Worm (Caenorhabditis elegans) whole organism, young adult: Measurements from ENCODE around the gene F55C9.6.
"Not testable (repeated sequence)": the region's sequence is repeated elsewhere in the genome, so short reads cannot be mapped to it uniquely, and the experiment has no call there.

ENCODE experiments used
- C17E4.6 ChIP-seq: fragments of 200-800 bp; sonication (Bioruptor generic); IDR thresholded peaks from 2 replicates; pipeline ENCODE4 v1.3.6; 2022; ENCODE audit warnings: missing genetic modification reagents, missing genetic modification characterization, missing compliant biosample characterization
- F10E7.11 ChIP-seq: sonication (generic microtip); optimal IDR thresholded peaks from 2 replicates; lab custom pipeline; 2017; ENCODE audit warnings: mild to moderate bottlenecking, missing genetic modification characterization, moderate library complexity, missing compliant biosample characterization
- F22D6.2 ChIP-seq: sonication (generic microtip); optimal IDR thresholded peaks from 2 replicates; lab custom pipeline; 2016; ENCODE audit warnings: mild to moderate bottlenecking, missing genetic modification characterization, missing compliant biosample characterization
- F52B5.7 ChIP-seq: sonication (generic microtip); optimal IDR thresholded peaks from 2 replicates; lab custom pipeline; 2016; ENCODE audit warnings: mild to moderate bottlenecking, missing genetic modification characterization, missing compliant biosample characterization
- F55B11.4 ChIP-seq: sonication (generic microtip); optimal IDR thresholded peaks from 2 replicates; lab custom pipeline; 2016; ENCODE audit warnings: missing compliant biosample characterization, missing genetic modification characterization, borderline replicate concordance; ENCODE audit not compliant: insufficient read depth
- F57C9.4 ChIP-seq: sonication (generic microtip); optimal IDR thresholded peaks from 2 replicates; lab custom pipeline; 2017; ENCODE audit warnings: mild to moderate bottlenecking, missing genetic modification characterization, missing compliant biosample characterization
- Y56A3A.18 ChIP-seq: fragments of 200-800 bp; sonication (Bioruptor generic); IDR thresholded peaks from 2 replicates; pipeline ENCODE4 v1.3.6; 2022; ENCODE audit warnings: missing genetic modification reagents, missing genetic modification characterization, missing compliant biosample characterization
- aptf-2 ChIP-seq: fragments of 200-800 bp; sonication (Bioruptor generic); conservative IDR thresholded peaks from 2 replicates; pipeline ENCODE4 v1.3.6; 2022; ENCODE audit warnings: missing genetic modification reagents, missing genetic modification characterization, missing compliant biosample characterization
- attf-3 ChIP-seq: fragments of 200-800 bp; sonication (Bioruptor generic); conservative IDR thresholded peaks from 2 replicates; pipeline ENCODE4 v1.3.6; 2022; ENCODE audit warnings: missing genetic modification reagents, missing genetic modification characterization, missing compliant biosample characterization
- attf-5 ChIP-seq: fragments of 200-800 bp; sonication (Bioruptor generic); optimal IDR thresholded peaks from 2 replicates; lab custom pipeline; 2018; ENCODE audit warnings: mild to moderate bottlenecking, missing genetic modification characterization, missing compliant biosample characterization
- bed-2 ChIP-seq: fragments of 200-800 bp; sonication (Bioruptor generic); IDR thresholded peaks from 2 replicates; pipeline ENCODE4 v1.3.6; 2022; ENCODE audit warnings: missing genetic modification reagents, missing genetic modification characterization, missing compliant biosample characterization
- ccch-3 ChIP-seq: fragments of 200-800 bp; sonication (Bioruptor generic); optimal IDR thresholded peaks from 2 replicates; lab custom pipeline; 2018; ENCODE audit warnings: mild to moderate bottlenecking, missing genetic modification characterization, missing compliant biosample characterization
- chd-7 ChIP-seq: sonication (generic microtip); optimal IDR thresholded peaks from 2 replicates; lab custom pipeline; 2016; ENCODE audit warnings: mild to moderate bottlenecking, missing genetic modification characterization, moderate library complexity, missing compliant biosample characterization
- dox-1 ChIP-seq: fragments of 200-800 bp; sonication (Bioruptor generic); IDR thresholded peaks from 2 replicates; pipeline ENCODE4 v1.3.6; 2022; ENCODE audit warnings: missing genetic modification reagents, missing genetic modification characterization, missing compliant biosample characterization
- ekl-4 ChIP-seq: fragments of 200-800 bp; sonication (Bioruptor generic); IDR thresholded peaks from 2 replicates; pipeline ENCODE4 v1.3.6; 2022; ENCODE audit warnings: missing genetic modification reagents, missing genetic modification characterization, missing compliant biosample characterization
- ets-4 ChIP-seq: fragments of 200-800 bp; sonication (Bioruptor generic); optimal IDR thresholded peaks from 2 replicates; lab custom pipeline; 2018; ENCODE audit warnings: mild to moderate bottlenecking, missing genetic modification characterization, missing compliant biosample characterization
- gei-17 ChIP-seq: fragments of 200-800 bp; sonication (Bioruptor generic); optimal IDR thresholded peaks from 2 replicates; lab custom pipeline; 2018; ENCODE audit warnings: mild to moderate bottlenecking, missing genetic modification characterization, missing compliant biosample characterization
- hsf-1 ChIP-seq: fragments of 200-800 bp; sonication (Bioruptor generic); IDR thresholded peaks from 2 replicates; pipeline ENCODE4 v1.3.6; 2022; ENCODE audit warnings: missing genetic modification reagents, missing genetic modification characterization, missing compliant biosample characterization
- lsl-1 ChIP-seq: fragments of 200-800 bp; sonication (Bioruptor generic); optimal IDR thresholded peaks from 2 replicates; lab custom pipeline; 2018; ENCODE audit warnings: mild to moderate bottlenecking, missing genetic modification characterization, moderate library complexity, missing compliant biosample characterization
- madf-8 ChIP-seq: fragments of 200-800 bp; sonication (Bioruptor generic); conservative IDR thresholded peaks from 2 replicates; pipeline ENCODE4 v1.3.6; 2022; ENCODE audit warnings: missing genetic modification reagents, missing genetic modification characterization, missing compliant biosample characterization
- mes-4 ChIP-seq: sonication (generic microtip); optimal IDR thresholded peaks from 2 replicates; lab custom pipeline; 2016; ENCODE audit warnings: missing genotype, missing genetic modification characterization, missing compliant biosample characterization
- nhr-120 ChIP-seq: fragments of 200-800 bp; sonication (Bioruptor generic); IDR thresholded peaks from 2 replicates; pipeline ENCODE4 v1.3.6; 2022; ENCODE audit warnings: missing genetic modification characterization, missing compliant biosample characterization
- nhr-80 ChIP-seq: sonication (generic microtip); optimal IDR thresholded peaks from 2 replicates; lab custom pipeline; 2016; ENCODE audit warnings: missing genetic modification characterization, missing compliant biosample characterization
- nhr-90 ChIP-seq: sonication (generic microtip); optimal IDR thresholded peaks from 2 replicates; lab custom pipeline; 2016; ENCODE audit warnings: missing genotype, mild to moderate bottlenecking, missing genetic modification characterization, missing compliant biosample characterization
- rcor-1 ChIP-seq: fragments of 200-800 bp; sonication (Bioruptor generic); IDR thresholded peaks from 2 replicates; pipeline ENCODE4 v1.3.6; 2022; ENCODE audit warnings: missing genetic modification reagents, missing genetic modification characterization, missing compliant biosample characterization
- rec-8 ChIP-seq, 2 experiments: sonication (generic microtip); optimal IDR thresholded peaks; 2 replicates each; lab custom pipeline; 2016; ENCODE audit warnings: mild to moderate bottlenecking in 2 of 2, missing genetic modification characterization in 2 of 2, missing genetic modification reagents in 2 of 2, missing genotype in 2 of 2, missing biosample characterization in 1 of 2, missing compliant biosample characterization in 1 of 2, moderate library complexity in 1 of 2
- sea-2 ChIP-seq: fragments of 200-800 bp; sonication (Bioruptor generic); IDR thresholded peaks from 2 replicates; pipeline ENCODE4 v1.3.6; 2022; ENCODE audit warnings: missing genetic modification characterization, missing compliant biosample characterization
- snpc-4 ChIP-seq, 5 experiments: fragments of 150-350 bp in 1 of 5; sonication (generic microtip) in 4 of 5; optimal IDR thresholded peaks; 2 replicates each; lab custom pipeline; 2014 to 2018; ENCODE audit warnings: missing genetic modification characterization in 5 of 5, missing biosample characterization in 3 of 5, antibody characterized with exemption in 2 of 5, mild to moderate bottlenecking in 2 of 5, missing compliant biosample characterization in 2 of 5, missing genotype in 2 of 5, moderate library complexity in 2 of 5, missing genetic modification reagents in 1 of 5
- somi-1 ChIP-seq: fragments of 200-800 bp; sonication (Bioruptor generic); optimal IDR thresholded peaks from 2 replicates; lab custom pipeline; 2018; ENCODE audit warnings: mild to moderate bottlenecking, missing genetic modification characterization, missing compliant biosample characterization
- xnd-1 ChIP-seq: sonication (generic microtip); optimal IDR thresholded peaks from 2 replicates; lab custom pipeline; 2016; ENCODE audit warnings: missing genotype, missing genetic modification reagents, missing genetic modification characterization, missing compliant biosample characterization
- ztf-26 ChIP-seq: sonication (generic microtip); optimal IDR thresholded peaks from 2 replicates; lab custom pipeline; 2017; ENCODE audit warnings: missing genetic modification characterization, missing compliant biosample characterization
- ztf-28 ChIP-seq: fragments of 200-800 bp; sonication (Bioruptor generic); IDR thresholded peaks from 2 replicates; pipeline ENCODE4 v1.3.6; 2022; ENCODE audit warnings: missing genetic modification reagents, missing genetic modification characterization, missing compliant biosample characterization

The F55C9.6 gene

DNA sequence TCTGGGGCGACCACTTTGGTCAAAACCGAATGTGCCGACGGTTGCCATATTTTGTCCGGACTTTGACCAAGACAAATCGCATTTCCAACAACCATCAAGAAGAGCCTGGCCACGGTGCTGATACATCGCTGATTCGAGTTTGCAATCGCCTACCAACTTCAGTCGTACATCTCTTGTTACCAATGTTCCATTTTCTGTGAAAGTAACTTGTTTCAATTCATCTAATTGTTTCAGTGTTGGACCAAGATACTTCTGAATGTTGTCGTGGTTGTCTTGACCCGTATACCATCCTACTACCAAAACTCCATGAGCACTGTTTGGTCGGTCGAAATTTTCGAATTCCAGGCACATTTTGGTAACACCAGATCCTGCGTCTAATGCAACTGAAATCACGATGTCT, 28.8 kb upstream of the F55C9.6 start:
- no peak for TF ChIP-seq snpc-4 (GFP tag; optimal IDR thresholded peaks at IDR 0.05; lab: Kevin White, UChicago)
- TF ChIP-seq snpc-4 (tag; optimal IDR thresholded peaks at IDR 0.05; lab: Kevin White, UChicago), result no peak
- no peak for TF ChIP-seq xnd-1 (tag; lab: Kevin White, UChicago)

DNA sequence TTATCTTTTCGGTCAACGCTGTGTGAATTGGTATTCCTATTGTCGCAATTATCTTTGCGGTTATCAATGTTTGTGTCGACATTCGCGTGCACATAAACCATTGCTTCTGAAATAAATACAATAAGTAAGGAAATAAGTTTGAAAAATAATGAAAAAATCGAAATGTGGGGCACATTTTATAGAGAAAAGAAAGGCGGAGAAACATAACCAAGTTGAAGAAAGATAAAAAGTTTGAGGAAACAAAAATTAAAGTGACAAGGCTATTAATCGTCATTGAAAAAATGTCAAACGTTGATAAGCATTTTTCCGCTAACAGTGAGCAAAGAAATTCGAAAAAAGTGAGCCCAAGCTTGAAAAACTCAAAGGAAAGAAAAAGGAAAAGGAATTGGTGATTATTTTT, 25.8 kb upstream of the F55C9.6 start, which contains the start of gene C43D7.4:
TSS of gene C43D7.4 (minus strand) at position 101 of the 400 bp plus-strand sequence.
- TF ChIP-seq gei-17 (GFP tag; lab: Kevin White, UChicago), result no peak
- no peak for TF ChIP-seq Y56A3A.18
- TF ChIP-seq ccch-3 (GFP tag; lab: Kevin White, UChicago), result no peak
- TF ChIP-seq nhr-120 (GFP tag; lab: Robert Waterston, UW), result no peak
- no peak for TF ChIP-seq ztf-28 (GFP tag; lab: Robert Waterston, UW)
- no peak for TF ChIP-seq F52B5.7
- no peak for TF ChIP-seq somi-1
- no peak for TF ChIP-seq C17E4.6 (GFP tag; lab: Robert Waterston, UW)
- TF ChIP-seq F10E7.11, result no peak

DNA sequence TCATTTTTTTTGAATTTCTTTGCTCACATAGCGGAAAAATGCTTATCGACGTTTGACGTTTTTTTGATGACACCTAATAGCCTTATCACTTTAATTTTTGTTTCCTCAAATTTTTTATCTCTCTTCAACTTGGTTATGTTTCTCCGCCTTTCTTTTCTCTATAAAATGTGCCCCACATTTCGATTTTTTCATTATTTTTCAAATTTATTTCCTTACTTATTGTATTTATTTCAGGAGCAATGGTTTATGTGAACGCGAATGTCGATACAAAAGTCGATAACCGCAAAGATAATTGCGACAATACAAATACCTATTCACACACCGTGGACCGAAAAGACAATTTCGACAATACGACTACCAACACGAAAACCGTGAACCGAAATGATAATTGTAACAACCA, 23.8 kb upstream of the F55C9.6 start, which contains the start of gene sdz-6:
TSS of gene sdz-6 (plus strand) at position 229 of the 400 bp plus-strand sequence.
- TF ChIP-seq ztf-26 (tag; lab: Kevin White, UChicago), result no peak
- TF ChIP-seq chd-7, result no peak
- no peak for TF ChIP-seq attf-5 (GFP tag; lab: Kevin White, UChicago)

DNA sequence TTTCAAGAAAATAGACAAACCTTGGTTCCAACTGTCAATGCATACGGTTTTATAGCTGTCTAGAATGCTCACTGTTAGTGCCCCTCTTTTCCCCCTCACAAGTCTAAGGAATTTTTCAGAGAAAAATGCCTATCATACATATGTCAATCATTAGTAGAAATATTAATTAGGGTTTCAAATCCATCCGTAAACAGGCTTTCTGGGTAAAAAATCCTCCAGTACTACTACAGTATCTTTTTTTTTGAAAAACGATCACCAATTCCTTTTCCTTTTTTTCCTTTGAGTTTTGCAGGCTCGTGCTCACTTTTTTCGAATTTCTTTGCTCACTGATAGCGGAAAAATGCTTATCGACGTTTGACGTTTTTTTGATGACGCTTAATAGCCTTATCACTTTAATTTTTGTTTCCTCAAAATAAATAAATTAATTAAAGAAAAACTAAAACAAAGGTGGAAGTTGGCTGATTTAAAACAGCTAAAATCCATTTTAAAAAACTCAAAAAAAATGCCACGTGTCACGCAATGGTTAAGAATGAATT, 22.9 kb upstream of the F55C9.6 start, which contains the start of gene C43D7.7:
TSS of gene C43D7.7 (minus strand) at position 51 of the 536 bp plus-strand sequence.
- peak; percentile 36 for TF ChIP-seq nhr-80
- no peak for TF ChIP-seq chd-7
- no peak for TF ChIP-seq F57C9.4 (tag; lab: Kevin White, UChicago)
- no peak for TF ChIP-seq mes-4 (tag; lab: Kevin White, UChicago)
- no peak for TF ChIP-seq rec-8 (tag; optimal IDR thresholded peaks at IDR 0.05; lab: Kevin White, UChicago)
- no peak for TF ChIP-seq madf-8 (GFP tag; lab: Robert Waterston, UW)

ce11 chrV:19317058-19317457, 20.4 kb upstream of the F55C9.6 start, which contains the start of gene srh-208:
Gene srh-208 (plus strand): TSS chrV:19317358.
- TF ChIP-seq attf-3 (GFP tag; lab: Robert Waterston, UW); ccch-3 (GFP tag; lab: Kevin White, UChicago); C17E4.6 (GFP tag; lab: Robert Waterston, UW): not testable (repeated sequence)

DNA sequence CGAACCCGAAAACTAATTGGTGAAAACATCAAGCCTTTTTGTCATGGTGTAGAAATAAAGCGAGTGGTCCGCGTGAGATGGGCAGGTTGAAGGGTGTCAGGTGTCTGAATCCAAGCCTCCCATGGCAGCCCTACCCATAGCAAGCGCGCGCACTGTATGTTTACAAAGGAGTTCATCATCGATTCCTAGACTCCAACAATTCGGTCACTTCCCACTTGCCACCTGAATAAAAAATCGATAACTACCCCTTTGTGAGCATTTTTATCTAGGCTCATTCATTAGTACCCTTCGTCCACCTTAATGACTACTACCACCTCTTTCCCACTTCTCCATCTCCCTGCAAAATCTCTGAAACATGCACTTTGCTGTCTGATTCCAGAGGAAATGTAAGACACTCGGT, 16.4 kb upstream of the F55C9.6 start, which contains the start of gene fbxb-64:
TSS of gene fbxb-64 (plus strand) at position 301 of the 400 bp plus-strand sequence.
- no peak for TF ChIP-seq bed-2 (GFP tag; lab: Robert Waterston, UW)
- 0 out of 2 replicates have a peak, but pooled peaks have one; percentile 6 for TF ChIP-seq dox-1

DNA sequence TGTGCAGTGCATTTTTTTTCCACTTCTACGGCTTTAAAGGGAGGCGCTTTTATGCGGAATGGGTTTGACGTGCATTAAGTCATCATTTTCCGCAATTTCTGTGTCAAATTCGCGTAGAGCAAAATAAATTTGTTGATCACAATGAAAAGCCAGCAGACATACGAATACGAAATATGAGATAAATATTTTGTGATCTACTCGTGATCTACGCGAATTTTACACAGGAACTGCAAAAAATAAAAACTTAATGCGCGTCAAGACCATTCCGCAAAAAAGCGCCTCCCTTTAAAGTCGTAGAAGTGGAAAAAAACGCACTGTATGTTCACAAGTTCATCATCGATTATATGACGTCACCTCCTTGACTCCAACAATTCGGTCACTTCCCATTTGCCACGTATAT, 14.8 kb upstream of the F55C9.6 start, which contains the start of gene C43D7.8:
TSS of gene C43D7.8 (minus strand) at position 101 of the 400 bp plus-strand sequence.
- TF ChIP-seq snpc-4 (GFP tag; optimal IDR thresholded peaks at IDR 0.05; lab: Kevin White, UChicago) (no peak), snpc-4 (tag; optimal IDR thresholded peaks at IDR 0.05; lab: Kevin White, UChicago) (no peak), nhr-120 (GFP tag; lab: Robert Waterston, UW) (0 out of 2 replicates have a peak, but pooled peaks have one; percentile 33)

DNA sequence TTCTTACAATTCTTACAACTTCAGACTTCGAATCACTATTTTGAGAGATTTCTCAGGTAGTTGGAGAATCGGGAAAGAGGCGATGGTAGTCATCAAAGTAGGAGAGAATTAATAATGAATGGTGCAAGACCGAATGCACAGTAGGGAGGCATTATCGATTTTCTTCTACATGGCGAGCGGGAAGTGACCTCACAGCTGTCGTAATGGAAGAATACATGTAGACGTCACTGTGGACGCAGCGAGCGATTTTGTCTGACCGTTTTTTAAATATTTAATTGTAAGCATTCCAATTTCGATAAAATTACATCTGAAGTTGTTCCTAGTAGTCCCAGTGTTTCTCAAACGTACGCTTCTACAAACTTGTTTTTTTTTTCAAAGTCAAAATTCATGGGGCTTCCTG, 13.0 kb upstream of the F55C9.6 start, which contains the start of gene F55C9.11:
TSS of gene F55C9.11 (minus strand) at position 101 of the 400 bp plus-strand sequence.
- TF ChIP-seq F22D6.2 (tag; lab: Kevin White, UChicago) (no peak), ztf-28 (GFP tag; lab: Robert Waterston, UW) (no peak), attf-5 (GFP tag; lab: Kevin White, UChicago) (no peak), ekl-4 (GFP tag; lab: Robert Waterston, UW) (no peak), ccch-3 (GFP tag; lab: Kevin White, UChicago) (no peak), sea-2 (no peak), rcor-1 (GFP tag; lab: Robert Waterston, UW) (no peak), nhr-90 (tag; lab: Kevin White, UChicago) (no peak), lsl-1 (GFP tag; lab: Kevin White, UChicago) (no peak), hsf-1 (GFP tag; lab: Robert Waterston, UW) (no peak), F55B11.4 (no peak), ets-4 (no peak), aptf-2 (GFP tag; lab: Robert Waterston, UW) (no peak)
